Fruit fly (Drosophila melanogaster) whole organism, embryonic: ENCODE measurements around the gene CG12768.

ENCODE experiments used
- CG18619 ChIP-seq: fragments of 200-800 bp; sonication (Bioruptor generic); optimal IDR thresholded peaks from 3 replicates; lab custom pipeline; 2017; ENCODE audit warnings: missing biosample characterization, mild to moderate bottlenecking, missing genetic modification characterization
- CG2199 ChIP-seq: fragments of 200-800 bp; sonication (Bioruptor generic); IDR thresholded peaks from 3 replicates; pipeline ENCODE4 v1.3.6; 2022; ENCODE audit warnings: missing biosample characterization, missing genetic modification characterization
- CG3163 ChIP-seq: fragments of 200-800 bp; sonication (Bioruptor generic); optimal IDR thresholded peaks from 3 replicates; lab custom pipeline; 2016; ENCODE audit warnings: missing biosample characterization, missing genetic modification characterization
- CG32532 ChIP-seq: fragments of 200-800 bp; sonication (Bioruptor generic); IDR thresholded peaks from 2 replicates; pipeline ENCODE4 v1.3.6; 2022; ENCODE audit warnings: missing biosample characterization, missing genetic modification characterization
- CG7357 ChIP-seq: fragments of 200-800 bp; sonication (Bioruptor generic); IDR thresholded peaks from 3 replicates; pipeline ENCODE4 v1.3.6; 2022; ENCODE audit warnings: missing biosample characterization, missing genetic modification characterization
- CG8944 ChIP-seq: fragments of 200-800 bp; sonication (Bioruptor generic); optimal IDR thresholded peaks from 3 replicates; lab custom pipeline; 2016; ENCODE audit warnings: missing biosample characterization, missing genetic modification characterization
- CTCF ChIP-seq: fragments of 200-800 bp; sonication (Bioruptor generic); optimal IDR thresholded peaks from 2 replicates; lab custom pipeline; 2017; ENCODE audit warnings: missing biosample characterization, mild to moderate bottlenecking, missing genetic modification characterization, moderate library complexity
- Dll ChIP-seq: fragments of 200-800 bp; sonication (Bioruptor generic); IDR thresholded peaks from 4 replicates; pipeline ENCODE4 v1.3.6; 2022; ENCODE audit warnings: missing biosample characterization, missing genetic modification characterization; ENCODE audit not compliant: partially characterized antibody
- Eip74EF ChIP-seq, 2 experiments: fragments of 200-800 bp in 1 of 2; fragments of >200 bp in 1 of 2; sonication (Bioruptor generic) in 1 of 2; optimal IDR thresholded peaks; 2 replicates each; lab custom pipeline; 2017 to 2019; ENCODE audit warnings: missing biosample characterization in 2 of 2, missing genetic modification characterization in 2 of 2, mild to moderate bottlenecking in 1 of 2, moderate library complexity in 1 of 2
- GATAe ChIP-seq: fragments of 200-800 bp; sonication (Bioruptor generic); conservative IDR thresholded peaks from 2 replicates; pipeline ENCODE4 v1.3.6; 2022; ENCODE audit warnings: missing biosample characterization, missing genetic modification characterization
- Trl ChIP-seq, 3 experiments: fragments of >200 bp in 2 of 3; fragments of 200-800 bp in 1 of 3; sonication (Bioruptor generic) in 1 of 3; optimal IDR thresholded peaks; 2 replicates in 1 of 3; 3 replicates in 2 of 3; lab custom pipeline; 2016 to 2017; ENCODE audit warnings: missing biosample characterization in 1 of 3, missing genetic modification characterization in 1 of 3
- ac ChIP-seq: fragments of 200-800 bp; sonication (Bioruptor generic); optimal IDR thresholded peaks from 3 replicates; lab custom pipeline; 2017; ENCODE audit warnings: missing biosample characterization, mild to moderate bottlenecking, missing genetic modification characterization
- bab2 ChIP-seq: fragments of 200-800 bp; sonication (Bioruptor generic); optimal IDR thresholded peaks from 2 replicates; lab custom pipeline; 2016; ENCODE audit warnings: missing biosample characterization, missing genetic modification characterization
- fd64A ChIP-seq: fragments of 200-800 bp; sonication (Bioruptor generic); optimal IDR thresholded peaks from 3 replicates; lab custom pipeline; 2018; ENCODE audit warnings: missing biosample characterization, mild to moderate bottlenecking, missing genetic modification characterization
- kah ChIP-seq: fragments of 200-800 bp; sonication (Bioruptor generic); optimal IDR thresholded peaks from 2 replicates; lab custom pipeline; 2018; ENCODE audit warnings: missing biosample characterization, mild to moderate bottlenecking, missing genetic modification characterization
- pnt ChIP-seq: fragments of 200-800 bp; sonication (Bioruptor generic); optimal IDR thresholded peaks from 3 replicates; lab custom pipeline; 2016; ENCODE audit warnings: missing biosample characterization, missing genetic modification characterization

Gene CG12768

dm6 chr3L:22960322-22960721 is 50.0 kb downstream of the CG12768 start:
- no peak for TF ChIP-seq CG18619 (GFP tag; lab: Kevin White, UChicago)
- no peak for TF ChIP-seq CG32532 (GFP tag; lab: Robert Waterston, UW)
- TF ChIP-seq pnt (GFP tag; lab: Kevin White, UChicago): no peak
- TF ChIP-seq Dll: no peak
- TF ChIP-seq Trl (optimal IDR thresholded peaks at IDR 0.05; lab: Kevin White, UChicago): peak; percentile 53 to 65
- TF ChIP-seq Trl (GFP tag; optimal IDR thresholded peaks at IDR 0.05; lab: Kevin White, UChicago): no peak
- no peak for TF ChIP-seq GATAe (GFP tag; lab: Robert Waterston, UW)
- TF ChIP-seq Eip74EF (GFP tag; optimal IDR thresholded peaks at IDR 0.05; lab: Kevin White, UChicago): no peak
- no peak for TF ChIP-seq fd64A
- TF ChIP-seq CG7357 (GFP tag; lab: Robert Waterston, UW): no peak
- peak; percentile 53; the same call in 1 of the 3 replicates for TF ChIP-seq CG2199 (GFP tag; lab: Robert Waterston, UW)
- peak; percentile 85 for TF ChIP-seq CG3163 (GFP tag; lab: Kevin White, UChicago)
- TF ChIP-seq kah (GFP tag; lab: Kevin White, UChicago): no peak
- TF ChIP-seq CG8944 (GFP tag; lab: Kevin White, UChicago): no peak
- no peak for TF ChIP-seq bab2 (GFP tag; lab: Kevin White, UChicago)
- TF ChIP-seq CTCF: no peak
- no peak for TF ChIP-seq ac
